Fruit fly (Drosophila melanogaster): ENCODE measurements around the gene Ncoa6.

Ncoa6 gene

dm6 chr2L:5284820-5285219 is 41.7 kb downstream of the Ncoa6 start:
- TF ChIP-seq Doc3 (GFP tag; IDR thresholded peaks at IDR 0.05; ENCODE audit: partially characterized antibody) (0 out of 3 replicates have a peak, but pooled peaks have one; percentile 16), Scr (GFP tag; IDR thresholded peaks at IDR 0.05; ENCODE audit: partially characterized antibody) (no peak), CG5180 (GFP tag; optimal IDR thresholded peaks at IDR 0.05) (peak; percentile 35), scrt (GFP tag; optimal IDR thresholded peaks at IDR 0.05) (no peak), pzg (GFP tag; optimal IDR thresholded peaks at IDR 0.05) (no peak), TFAM (GFP tag; optimal IDR thresholded peaks at IDR 0.05) (no peak), nom (GFP tag; optimal IDR thresholded peaks at IDR 0.05) (peak; percentile 64)

- TF ChIP-seq slou (GFP tag; optimal IDR thresholded peaks at IDR 0.05), result peak; percentile 8
- no peak for TF ChIP-seq fd64A (GFP tag; optimal IDR thresholded peaks at IDR 0.05)
- TF ChIP-seq CG10979 (tag; optimal IDR thresholded peaks at IDR 0.05), result no peak
- no peak for TF ChIP-seq Nf-YB (GFP tag; optimal IDR thresholded peaks at IDR 0.05)
- TF ChIP-seq stwl (tag; optimal IDR thresholded peaks at IDR 0.05), result no peak
- no peak for TF ChIP-seq Fer2 (tag; optimal IDR thresholded peaks at IDR 0.05)
- no peak for TF ChIP-seq Deaf1 (tag; optimal IDR thresholded peaks at IDR 0.05)
- TF ChIP-seq CG16863 (GFP tag; optimal IDR thresholded peaks at IDR 0.05), result no peak
- TF ChIP-seq CG7786 (GFP tag; optimal IDR thresholded peaks at IDR 0.05), result no peak
- TF ChIP-seq Stat92E (GFP tag; optimal IDR thresholded peaks at IDR 0.05), result no peak
- TF ChIP-seq CG12299 (tag; optimal IDR thresholded peaks at IDR 0.05), result no peak
- no peak for TF ChIP-seq br (optimal IDR thresholded peaks at IDR 0.05)
- no peak for TF ChIP-seq trh (GFP tag; optimal IDR thresholded peaks at IDR 0.05)
- 0 out of 2 replicates have a peak, but pooled peaks have one; percentile 28 for TF ChIP-seq Ptx1 (GFP tag; IDR thresholded peaks at IDR 0.05)
- TF ChIP-seq Sin3A (optimal IDR thresholded peaks at IDR 0.05), result no peak
- TF ChIP-seq YL-1 (GFP tag; optimal IDR thresholded peaks at IDR 0.05), result no peak
- TF ChIP-seq gem (tag; optimal IDR thresholded peaks at IDR 0.05), result no peak
- 0 out of 3 replicates have a peak, but pooled peaks have one; percentile 42 for TF ChIP-seq zfh1 (GFP tag; IDR thresholded peaks at IDR 0.05)
- peak; percentile 37 for TF ChIP-seq Dp (GFP tag; optimal IDR thresholded peaks at IDR 0.05)
- TF ChIP-seq Camta (GFP tag; optimal IDR thresholded peaks at IDR 0.05), result no peak
- peak; percentile 90 for TF ChIP-seq knrl (GFP tag; IDR thresholded peaks at IDR 0.05; ENCODE audit: partially characterized antibody)
- no peak for TF ChIP-seq wdn (GFP tag; IDR thresholded peaks at IDR 0.05)
- no peak for TF ChIP-seq Bteb2 (GFP tag; optimal IDR thresholded peaks at IDR 0.05)
- peak; percentile 70; the same call in 1 of the 2 replicates for TF ChIP-seq sob (GFP tag; IDR thresholded peaks at IDR 0.05)
- no peak for TF ChIP-seq CG10274 (GFP tag; optimal IDR thresholded peaks at IDR 0.05)
- TF ChIP-seq row (GFP tag; IDR thresholded peaks at IDR 0.05), result peak; percentile 91
- TF ChIP-seq HLH4C (GFP tag; IDR thresholded peaks at IDR 0.05; ENCODE audit: partially characterized antibody), result peak; percentile 76
- peak; percentile 43 for TF ChIP-seq tin (GFP tag; optimal IDR thresholded peaks at IDR 0.05)
- TF ChIP-seq CG4282 (GFP tag; optimal IDR thresholded peaks at IDR 0.05), result no peak
- TF ChIP-seq CG4617 (GFP tag; optimal IDR thresholded peaks at IDR 0.05; ENCODE audit: borderline replicate concordance), result peak; percentile 76
- TF ChIP-seq sens (GFP tag), result peak; percentile 85
- peak; percentile 49 for TF ChIP-seq MBD-R2 (GFP tag; IDR thresholded peaks at IDR 0.05)
- peak; percentile 50 for TF ChIP-seq CG1603 (tag; optimal IDR thresholded peaks at IDR 0.05)
- no peak for TF ChIP-seq CG15601 (tag; optimal IDR thresholded peaks at IDR 0.05)
- no peak for TF ChIP-seq CrebB (tag; optimal IDR thresholded peaks at IDR 0.05)
- TF ChIP-seq CG3163 (GFP tag; optimal IDR thresholded peaks at IDR 0.05), result no peak
- no peak for TF ChIP-seq her (GFP tag; optimal IDR thresholded peaks at IDR 0.05)
- TF ChIP-seq CG32772 (GFP tag; IDR thresholded peaks at IDR 0.05), result no peak
- no peak for TF ChIP-seq pan (optimal IDR thresholded peaks at IDR 0.05)
- TF ChIP-seq pan (GFP tag; optimal IDR thresholded peaks at IDR 0.05 in 1 of 2, IDR thresholded peaks at IDR 0.05 in 1 of 2), result no peak
- peak; percentile 73; the same call in 2 of the 3 replicates for TF ChIP-seq sr (GFP tag; IDR thresholded peaks at IDR 0.05)
These were observed 48.0 kb downstream of the Ncoa6 start, which contains the start of the genes Nin and Bub1 for dm6 chr2L:5278309-5279130. Nin (minus strand) TSS chr2L:5278548. Bub1 (plus strand) TSS chr2L:5278865.

Measured in whole organism, embryonic.